Fruit fly (Drosophila melanogaster) whole organism: ENCODE measurements around the gene HemK1.

Source experiments
- CG8478 ChIP-seq: fragments of >200 bp; optimal IDR thresholded peaks from 2 replicates; lab custom pipeline; 2018; ENCODE audit warnings: inconsistent platforms
- Dll ChIP-seq: fragments of >200 bp; optimal IDR thresholded peaks from 2 replicates; lab custom pipeline; 2017
- pan ChIP-seq: fragments of >200 bp; optimal IDR thresholded peaks from 2 replicates; lab custom pipeline; 2017
- psq ChIP-seq: fragments of >200 bp; optimal IDR thresholded peaks from 2 replicates; lab custom pipeline; 2017
- usp ChIP-seq: fragments of >200 bp; optimal IDR thresholded peaks from 2 replicates; lab custom pipeline; 2017; ENCODE audit warnings: missing biosample characterization, missing genetic modification characterization, mixed read lengths

DNA sequence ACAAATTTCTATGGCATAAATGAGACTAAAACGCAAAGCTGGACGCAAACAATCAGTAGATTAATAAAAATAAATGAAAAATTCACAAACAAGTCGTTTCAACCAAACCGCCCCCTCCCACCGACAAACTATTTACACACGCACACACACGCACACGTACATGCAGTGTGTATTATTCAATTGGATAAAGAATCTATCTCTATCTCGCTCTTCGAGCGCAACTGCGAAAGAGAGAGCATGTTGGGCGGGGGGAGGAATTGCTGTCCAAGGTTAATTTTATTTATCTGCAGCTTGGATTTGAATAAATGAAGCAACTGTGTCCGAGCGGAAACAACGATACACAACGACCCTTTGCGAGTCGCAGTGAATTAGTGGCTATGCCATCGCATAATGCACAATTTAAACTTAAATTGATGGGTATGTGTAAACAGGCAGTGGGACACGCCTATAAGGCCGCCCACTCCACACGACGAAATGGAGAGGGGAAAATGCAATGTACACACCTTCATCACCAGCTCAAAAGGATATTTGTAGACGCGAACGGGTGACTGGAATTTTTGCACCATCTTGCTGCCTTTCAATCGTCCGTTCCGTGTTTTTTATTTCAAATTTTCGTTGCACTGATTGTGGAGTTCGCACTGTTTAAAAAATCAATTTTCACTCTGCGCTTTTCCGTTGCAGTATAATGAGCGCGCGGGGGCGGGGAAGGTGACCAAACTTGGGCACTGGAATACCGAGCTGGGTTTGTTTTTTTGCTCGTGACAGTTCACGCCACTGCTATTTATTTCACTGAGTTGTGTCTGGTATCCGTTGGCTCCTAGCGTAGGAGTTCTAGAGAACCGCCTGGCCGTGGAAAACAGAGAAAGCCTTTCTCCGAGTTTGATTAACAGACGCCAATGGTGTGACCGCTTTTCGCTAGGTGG, 12.2 kb downstream of the HemK1 start, which contains the start of gene retm:
- TF ChIP-seq psq, result no peak
- no peak for TF ChIP-seq usp (GFP tag; lab: Kevin White, UChicago)
- no peak for TF ChIP-seq Dll (lab: Kevin White, UChicago)
- no peak for TF ChIP-seq pan (lab: Kevin White, UChicago)
- no peak for TF ChIP-seq CG8478
